Fruit fly (Drosophila melanogaster) whole organism, embryonic: ENCODE data around the gene APP-BP1.
A peak's percentile ranks its signal among the peaks of the same experiment; 100 is the strongest.

Source experiments
- Asciz ChIP-seq: fragments of 200-800 bp; sonication (Bioruptor generic); optimal IDR thresholded peaks from 2 replicates; lab custom pipeline; 2017; ENCODE audit warnings: missing biosample characterization, mild to moderate bottlenecking, missing genetic modification characterization, missing genetic modification reagents
- Bteb2 ChIP-seq: fragments of 200-800 bp; sonication (Bioruptor generic); optimal IDR thresholded peaks from 2 replicates; lab custom pipeline; 2016; ENCODE audit warnings: missing biosample characterization, missing genetic modification characterization
- CG10321 ChIP-seq: fragments of 200-800 bp; sonication (Bioruptor generic); IDR thresholded peaks from 2 replicates; pipeline ENCODE4 v1.3.6; 2022; ENCODE audit warnings: missing biosample characterization, missing genetic modification characterization
- CG10979 ChIP-seq: fragments of 200-800 bp; sonication (Bioruptor generic); optimal IDR thresholded peaks from 2 replicates; lab custom pipeline; 2018; ENCODE audit warnings: missing biosample characterization, mild to moderate bottlenecking, missing genetic modification characterization, moderate library complexity
- CG11695 ChIP-seq: fragments of 200-800 bp; sonication (Bioruptor generic); IDR thresholded peaks from 3 replicates; pipeline ENCODE4 v1.3.6; 2022; ENCODE audit warnings: missing biosample characterization, missing genetic modification characterization
- CG12236 ChIP-seq: fragments of 200-800 bp; sonication (Bioruptor generic); optimal IDR thresholded peaks from 2 replicates; lab custom pipeline; 2016; ENCODE audit warnings: missing biosample characterization, missing genetic modification characterization
- CG1233 ChIP-seq: fragments of 200-800 bp; sonication (Bioruptor generic); optimal IDR thresholded peaks from 4 replicates; lab custom pipeline; 2018; ENCODE audit warnings: missing biosample characterization, mild to moderate bottlenecking, missing genetic modification characterization
- CG13123 ChIP-seq: fragments of 200-800 bp; sonication (Bioruptor generic); optimal IDR thresholded peaks from 2 replicates; lab custom pipeline; 2016; ENCODE audit warnings: missing biosample characterization, missing genetic modification characterization
- CG15269 ChIP-seq: fragments of 200-800 bp; sonication (Bioruptor generic); optimal IDR thresholded peaks from 2 replicates; lab custom pipeline; 2018; ENCODE audit warnings: missing biosample characterization, mild to moderate bottlenecking, missing genetic modification characterization, moderate library complexity
- CG16779 ChIP-seq: fragments of 200-800 bp; sonication (Bioruptor generic); IDR thresholded peaks from 2 replicates; pipeline ENCODE4 v1.3.6; 2022; ENCODE audit warnings: missing biosample characterization, missing genetic modification characterization
- CG17361 ChIP-seq: fragments of 200-800 bp; sonication (Bioruptor generic); IDR thresholded peaks from 3 replicates; pipeline ENCODE4 v1.3.6; 2022; ENCODE audit warnings: missing biosample characterization, missing genetic modification characterization
- CG17568 ChIP-seq: fragments of 200-800 bp; sonication (Bioruptor generic); optimal IDR thresholded peaks from 2 replicates; lab custom pipeline; 2018; ENCODE audit warnings: missing biosample characterization, mild to moderate bottlenecking, missing genetic modification characterization, moderate library complexity
- CG17612 ChIP-seq: fragments of 200-800 bp; sonication (Bioruptor generic); IDR thresholded peaks from 2 replicates; pipeline ENCODE4 v1.3.6; 2022; ENCODE audit warnings: missing biosample characterization, missing genetic modification characterization
- CG2116 ChIP-seq: fragments of 200-800 bp; sonication (Bioruptor generic); optimal IDR thresholded peaks from 3 replicates; lab custom pipeline; 2018; ENCODE audit warnings: missing biosample characterization, mild to moderate bottlenecking, missing genetic modification characterization
- CG3163 ChIP-seq: fragments of 200-800 bp; sonication (Bioruptor generic); optimal IDR thresholded peaks from 3 replicates; lab custom pipeline; 2016; ENCODE audit warnings: missing biosample characterization, missing genetic modification characterization
- CG4328 ChIP-seq: fragments of 200-800 bp; sonication (Bioruptor generic); optimal IDR thresholded peaks from 3 replicates; lab custom pipeline; 2017; ENCODE audit warnings: missing biosample characterization, missing genetic modification reagents, missing genetic modification characterization
- CG4360 ChIP-seq: fragments of 200-800 bp; sonication (Bioruptor generic); IDR thresholded peaks from 2 replicates; pipeline ENCODE4 v1.3.6; 2022; ENCODE audit warnings: missing biosample characterization, missing genetic modification characterization
- CG4820 ChIP-seq: fragments of 200-800 bp; sonication (Bioruptor generic); optimal IDR thresholded peaks from 3 replicates; lab custom pipeline; 2016; ENCODE audit warnings: missing biosample characterization, missing genetic modification characterization
- CG4854 ChIP-seq: fragments of 200-800 bp; sonication (Bioruptor generic); optimal IDR thresholded peaks from 2 replicates; lab custom pipeline; 2016; ENCODE audit warnings: missing biosample characterization, missing genetic modification characterization, inconsistent platforms
- CG5245 ChIP-seq: fragments of 200-800 bp; sonication (Bioruptor generic); optimal IDR thresholded peaks from 3 replicates; lab custom pipeline; 2016; ENCODE audit warnings: missing biosample characterization, missing genetic modification characterization
- CG6791 ChIP-seq: fragments of 200-800 bp; sonication (Bioruptor generic); IDR thresholded peaks from 3 replicates; pipeline ENCODE4 v1.3.6; 2022; ENCODE audit warnings: missing biosample characterization, missing genetic modification characterization; ENCODE audit not compliant: partially characterized antibody
- CG7745 ChIP-seq: fragments of 200-800 bp; sonication (Bioruptor generic); optimal IDR thresholded peaks from 2 replicates; lab custom pipeline; 2018; ENCODE audit warnings: missing biosample characterization, mild to moderate bottlenecking, missing genetic modification characterization, moderate library complexity
- CG9609 ChIP-seq: fragments of 200-800 bp; sonication (Bioruptor generic); optimal IDR thresholded peaks from 3 replicates; lab custom pipeline; 2016; ENCODE audit warnings: missing biosample characterization, missing genetic modification characterization
- D ChIP-seq, 2 experiments: fragments of 200-800 bp in 1 of 2; fragments of >200 bp in 1 of 2; sonication (Bioruptor generic) in 1 of 2; optimal IDR thresholded peaks; 2 replicates in 1 of 2; 3 replicates in 1 of 2; lab custom pipeline; 2017; ENCODE audit warnings: mild to moderate bottlenecking in 1 of 2, missing biosample characterization in 1 of 2, missing genetic modification characterization in 1 of 2, missing genetic modification reagents in 1 of 2
- Dfd ChIP-seq, 2 experiments: fragments of >200 bp; optimal IDR thresholded peaks; 2 replicates each; lab custom pipeline; 2017; ENCODE audit warnings: missing biosample characterization in 2 of 2, missing genetic modification characterization in 2 of 2
- Dll ChIP-seq: fragments of 200-800 bp; sonication (Bioruptor generic); IDR thresholded peaks from 4 replicates; pipeline ENCODE4 v1.3.6; 2022; ENCODE audit warnings: missing biosample characterization, missing genetic modification characterization; ENCODE audit not compliant: partially characterized antibody
- GATAe ChIP-seq: fragments of 200-800 bp; sonication (Bioruptor generic); conservative IDR thresholded peaks from 2 replicates; pipeline ENCODE4 v1.3.6; 2022; ENCODE audit warnings: missing biosample characterization, missing genetic modification characterization
- Hmx ChIP-seq: fragments of 200-800 bp; sonication (Bioruptor generic); optimal IDR thresholded peaks from 2 replicates; lab custom pipeline; 2016; ENCODE audit warnings: missing biosample characterization, missing genetic modification characterization
- MESR4 ChIP-seq: fragments of 200-800 bp; sonication (Bioruptor generic); optimal IDR thresholded peaks from 2 replicates; lab custom pipeline; 2018; ENCODE audit warnings: missing biosample characterization, mild to moderate bottlenecking, missing genetic modification characterization, moderate library complexity
- NK7.1 ChIP-seq: fragments of 200-800 bp; sonication (Bioruptor generic); optimal IDR thresholded peaks from 3 replicates; lab custom pipeline; 2016; ENCODE audit warnings: missing biosample characterization, missing genetic modification characterization
- Ptx1 ChIP-seq: fragments of 200-800 bp; sonication (Bioruptor generic); IDR thresholded peaks from 2 replicates; pipeline ENCODE4 v1.3.6; 2022; ENCODE audit warnings: missing biosample characterization, missing genetic modification characterization
- Scr ChIP-seq: fragments of 200-800 bp; sonication (Bioruptor generic); IDR thresholded peaks from 2 replicates; pipeline ENCODE4 v1.3.6; 2022; ENCODE audit warnings: missing biosample characterization, missing genetic modification characterization; ENCODE audit not compliant: partially characterized antibody
- Sin3A ChIP-seq: fragments of >200 bp; optimal IDR thresholded peaks from 2 replicates; lab custom pipeline; 2018
- bab2 ChIP-seq: fragments of 200-800 bp; sonication (Bioruptor generic); optimal IDR thresholded peaks from 2 replicates; lab custom pipeline; 2016; ENCODE audit warnings: missing biosample characterization, missing genetic modification characterization
- chn ChIP-seq: fragments of 200-800 bp; sonication (Bioruptor generic); optimal IDR thresholded peaks from 2 replicates; lab custom pipeline; 2016; ENCODE audit warnings: missing biosample characterization, missing genetic modification characterization
- crp ChIP-seq, 2 experiments: fragments of 200-800 bp; sonication (Bioruptor generic); optimal IDR thresholded peaks; 2 replicates in 1 of 2; 3 replicates in 1 of 2; lab custom pipeline; 2017; ENCODE audit warnings: missing biosample characterization in 2 of 2, missing genetic modification characterization in 2 of 2, mild to moderate bottlenecking in 1 of 2, moderate library complexity in 1 of 2
- dan ChIP-seq: fragments of 200-800 bp; sonication (Bioruptor generic); IDR thresholded peaks from 2 replicates; pipeline ENCODE4 v1.3.6; 2022; ENCODE audit warnings: missing biosample characterization, missing genetic modification characterization
- disco-r ChIP-seq: fragments of 200-800 bp; sonication (Bioruptor generic); optimal IDR thresholded peaks from 2 replicates; lab custom pipeline; 2016; ENCODE audit warnings: missing biosample characterization, missing genetic modification characterization
- fd3F ChIP-seq: fragments of 200-800 bp; sonication (Bioruptor generic); optimal IDR thresholded peaks from 2 replicates; lab custom pipeline; 2018; ENCODE audit warnings: missing biosample characterization, mild to moderate bottlenecking, missing genetic modification characterization, moderate library complexity
- ind ChIP-seq: fragments of 200-800 bp; sonication (Bioruptor generic); optimal IDR thresholded peaks from 3 replicates; lab custom pipeline; 2016; ENCODE audit warnings: missing biosample characterization, missing genetic modification characterization
- jing ChIP-seq: fragments of 200-800 bp; sonication (Bioruptor generic); optimal IDR thresholded peaks from 2 replicates; lab custom pipeline; 2018; ENCODE audit warnings: missing biosample characterization, mild to moderate bottlenecking, missing genetic modification characterization
- kah ChIP-seq: fragments of 200-800 bp; sonication (Bioruptor generic); optimal IDR thresholded peaks from 2 replicates; lab custom pipeline; 2018; ENCODE audit warnings: missing biosample characterization, mild to moderate bottlenecking, missing genetic modification characterization
- mirr ChIP-seq: fragments of 200-800 bp; sonication (Bioruptor generic); optimal IDR thresholded peaks from 3 replicates; lab custom pipeline; 2018; ENCODE audit warnings: missing biosample characterization, mild to moderate bottlenecking, missing genetic modification characterization
- otp ChIP-seq: fragments of 200-800 bp; sonication (Bioruptor generic); IDR thresholded peaks from 3 replicates; pipeline ENCODE4, ENCODE4 v1.3.6; 2022; ENCODE audit warnings: missing biosample characterization, missing genetic modification characterization
- repo ChIP-seq: fragments of 200-800 bp; sonication (Bioruptor generic); optimal IDR thresholded peaks from 2 replicates; lab custom pipeline; 2016; ENCODE audit warnings: missing biosample characterization, missing genetic modification characterization
- sqz ChIP-seq: fragments of 200-800 bp; sonication (Bioruptor generic); optimal IDR thresholded peaks from 3 replicates; lab custom pipeline; 2018; ENCODE audit warnings: missing biosample characterization, mild to moderate bottlenecking, missing genetic modification characterization
- sr ChIP-seq: fragments of 200-800 bp; sonication (Bioruptor generic); IDR thresholded peaks from 3 replicates; pipeline ENCODE4 v1.3.6; 2022; ENCODE audit warnings: missing biosample characterization, missing genetic modification characterization
- stc ChIP-seq: fragments of 200-800 bp; sonication (Bioruptor generic); IDR thresholded peaks from 2 replicates; pipeline ENCODE4 v1.3.6; 2022; ENCODE audit warnings: missing biosample characterization, missing genetic modification characterization
- zf30C ChIP-seq: fragments of 200-800 bp; sonication (Bioruptor generic); optimal IDR thresholded peaks from 3 replicates; lab custom pipeline; 2018; ENCODE audit warnings: missing biosample characterization, mild to moderate bottlenecking, missing genetic modification characterization

APP-BP1 gene

DNA sequence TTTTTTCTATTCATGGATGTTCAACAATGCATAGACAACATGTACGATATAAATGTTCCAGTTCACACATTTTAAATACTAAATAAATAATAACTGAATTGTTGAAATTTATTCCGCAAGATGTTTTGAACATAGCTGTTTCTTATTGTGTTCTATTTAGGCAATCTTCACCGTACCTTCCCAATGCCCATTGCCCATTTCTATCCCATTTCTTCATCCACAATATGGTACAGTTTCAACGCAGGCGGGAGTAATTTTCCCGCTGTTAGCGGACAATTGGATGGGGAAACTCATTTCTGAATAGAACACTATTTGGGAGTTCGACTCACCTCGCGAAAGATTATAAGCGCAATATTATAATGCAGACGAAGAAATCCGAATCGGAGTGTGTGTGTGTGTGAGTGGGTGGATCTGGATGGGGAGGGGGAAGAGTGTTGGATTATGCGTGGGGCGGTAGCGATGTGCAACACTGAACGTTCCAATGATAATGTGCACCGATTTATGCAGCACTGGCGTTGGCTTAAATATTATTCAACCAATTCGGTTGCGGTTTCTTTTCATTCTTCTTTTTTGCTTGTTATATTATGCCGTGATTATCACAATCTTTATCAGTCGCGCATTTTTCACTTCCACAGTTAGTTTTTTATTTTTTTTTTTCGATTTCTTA, 6.1 kb upstream of the APP-BP1 start (continued):
- TF ChIP-seq CG6791 (GFP tag; lab: Robert Waterston, UW): peak; percentile 37; the same call in 1 of the 3 replicates
- peak; percentile 18 for TF ChIP-seq disco-r (GFP tag; lab: Kevin White, UChicago)
- TF ChIP-seq CG5245 (GFP tag; lab: Kevin White, UChicago): peak; percentile 29
- TF ChIP-seq CG3163: peak; percentile 43
- no peak for TF ChIP-seq Dfd (GFP tag; optimal IDR thresholded peaks at IDR 0.05; lab: Kevin White, UChicago)
- 0 out of 3 replicates have a peak, but pooled peaks have one; percentile 15 for TF ChIP-seq CG11695
- no peak for TF ChIP-seq kah (GFP tag; lab: Kevin White, UChicago)
- no peak for TF ChIP-seq CG17568 (GFP tag; lab: Kevin White, UChicago)
- TF ChIP-seq CG4820 (GFP tag; lab: Kevin White, UChicago): peak; percentile 39
- TF ChIP-seq CG10979 (tag; lab: Kevin White, UChicago): peak; percentile 23
- peak; percentile 4 for TF ChIP-seq CG12236
- no peak for TF ChIP-seq CG4360
- TF ChIP-seq CG10321 (GFP tag; lab: Robert Waterston, UW): no peak
- peak; percentile 56 for TF ChIP-seq repo
- TF ChIP-seq stc (GFP tag; lab: Robert Waterston, UW): 0 out of 2 replicates have a peak, but pooled peaks have one; percentile 9
- TF ChIP-seq otp (GFP tag; lab: Robert Waterston, UW): no peak; the same call in 2 of the 3 replicates
- TF ChIP-seq jing: no peak
- TF ChIP-seq CG7745 (tag; lab: Kevin White, UChicago): no peak
- TF ChIP-seq CG4854 (GFP tag; lab: Kevin White, UChicago): peak; percentile 14
- no peak for TF ChIP-seq GATAe (GFP tag; lab: Robert Waterston, UW)
- no peak for TF ChIP-seq D (optimal IDR thresholded peaks at IDR 0.05; lab: Kevin White, UChicago)
- TF ChIP-seq D (GFP tag; optimal IDR thresholded peaks at IDR 0.05; lab: Kevin White, UChicago): peak; percentile 5
- no peak for TF ChIP-seq CG17612
- TF ChIP-seq crp (GFP tag; optimal IDR thresholded peaks at IDR 0.05; lab: Kevin White, UChicago): peak in 1 of 2 experiments; percentile 39
- no peak for TF ChIP-seq CG15269 (tag; lab: Kevin White, UChicago)
- TF ChIP-seq zf30C (GFP tag; lab: Kevin White, UChicago): no peak
- TF ChIP-seq fd3F: no peak
- peak; percentile 45; the same call in 1 of the 2 replicates for TF ChIP-seq Scr
- TF ChIP-seq chn (GFP tag; lab: Kevin White, UChicago): peak; percentile 88
- TF ChIP-seq MESR4 (GFP tag; lab: Kevin White, UChicago): no peak
- no peak for TF ChIP-seq dan
- TF ChIP-seq NK7.1 (GFP tag; lab: Kevin White, UChicago): no peak
- TF ChIP-seq sqz: peak; percentile 56
- peak; percentile 44 for TF ChIP-seq ind (GFP tag; lab: Kevin White, UChicago)
- TF ChIP-seq mirr (GFP tag; lab: Kevin White, UChicago): peak; percentile 5
- TF ChIP-seq Ptx1 (GFP tag; lab: Robert Waterston, UW): peak; percentile 30; the same call in 1 of the 2 replicates
- TF ChIP-seq sr (GFP tag; lab: Robert Waterston, UW): peak; percentile 96
- peak; percentile 22 for TF ChIP-seq CG9609 (GFP tag; lab: Kevin White, UChicago)
- TF ChIP-seq Dll: no peak
- TF ChIP-seq Sin3A (lab: Kevin White, UChicago): no peak
- TF ChIP-seq Hmx: no peak
- TF ChIP-seq Asciz: peak; percentile 14
- TF ChIP-seq CG4328 (GFP tag; lab: Kevin White, UChicago): peak; percentile 35
- TF ChIP-seq CG1233 (GFP tag; lab: Kevin White, UChicago): peak; percentile 12
- TF ChIP-seq CG2116 (GFP tag; lab: Kevin White, UChicago): peak; percentile 6
- TF ChIP-seq CG13123 (GFP tag; lab: Kevin White, UChicago): peak; percentile 17
- peak; percentile 68; the same call in 1 of the 2 replicates for TF ChIP-seq CG16779 (GFP tag; lab: Robert Waterston, UW)
- peak; percentile 4 for TF ChIP-seq bab2 (GFP tag; lab: Kevin White, UChicago)
- TF ChIP-seq Bteb2 (GFP tag; lab: Kevin White, UChicago): no peak
- no peak for TF ChIP-seq CG17361
